Fruit fly (Drosophila melanogaster): ENCODE results near the gene X11Lbeta.

The X11Lbeta gene

dm6 chrX:10738835-10739371 is 111.4 kb downstream of the X11Lbeta start (continued):
- TF ChIP-seq tio (GFP tag; optimal IDR thresholded peaks at IDR 0.05) (no peak), nau (GFP tag; optimal IDR thresholded peaks at IDR 0.05) (no peak), CG6175 (GFP tag; IDR thresholded peaks at IDR 0.05) (no peak), gcm (GFP tag; optimal IDR thresholded peaks at IDR 0.05) (no peak), pum (GFP tag; optimal IDR thresholded peaks at IDR 0.05) (no peak), CG15479 (GFP tag; optimal IDR thresholded peaks at IDR 0.05) (no peak), CG7357 (GFP tag; IDR thresholded peaks at IDR 0.05) (no peak), CG10209 (GFP tag; optimal IDR thresholded peaks at IDR 0.05) (peak; percentile 64), exex (tag; optimal IDR thresholded peaks at IDR 0.05) (no peak), chinmo (GFP tag; IDR thresholded peaks at IDR 0.05; ENCODE audit: partially characterized antibody) (peak; percentile 79; the same call in 2 of the 4 replicates), Stat92E (GFP tag; optimal IDR thresholded peaks at IDR 0.05) (no peak), Deaf1 (tag; optimal IDR thresholded peaks at IDR 0.05) (peak; percentile 15), HLH4C (GFP tag; IDR thresholded peaks at IDR 0.05; ENCODE audit: partially characterized antibody) (no peak), CG11560 (tag; IDR thresholded peaks at IDR 0.05) (no peak), Sin3A (optimal IDR thresholded peaks at IDR 0.05) (no peak), ham (GFP tag; IDR thresholded peaks at IDR 0.05) (no peak), phol (tag; optimal IDR thresholded peaks at IDR 0.05) (no peak), CG18262 (tag; optimal IDR thresholded peaks at IDR 0.05) (no peak), CG2875 (GFP tag; optimal IDR thresholded peaks at IDR 0.05) (peak; percentile 35), pfk (GFP tag; optimal IDR thresholded peaks at IDR 0.05) (no peak), insv (GFP tag; optimal IDR thresholded peaks at IDR 0.05) (no peak), CG14710 (tag; optimal IDR thresholded peaks at IDR 0.05) (no peak), crc (GFP tag; optimal IDR thresholded peaks at IDR 0.05) (no peak), jing (GFP tag; optimal IDR thresholded peaks at IDR 0.05) (no peak), nerfin-1 (tag; optimal IDR thresholded peaks at IDR 0.05) (no peak), CG15601 (tag; optimal IDR thresholded peaks at IDR 0.05) (no peak), kni (GFP tag; optimal IDR thresholded peaks at IDR 0.05) (peak; percentile 57), Trl (optimal IDR thresholded peaks at IDR 0.05) (peak; percentile 94 to 95), Trl (GFP tag; optimal IDR thresholded peaks at IDR 0.05) (peak; percentile 55), CG14667 (GFP tag; IDR thresholded peaks at IDR 0.05) (no peak), CG13424 (tag; optimal IDR thresholded peaks at IDR 0.05) (no peak), Max (GFP tag; optimal IDR thresholded peaks at IDR 0.05) (no peak), ftz-f1 (GFP tag; optimal IDR thresholded peaks at IDR 0.05) (no peak), gt (GFP tag; IDR thresholded peaks at IDR 0.05) (no peak), Sox100B (GFP tag; optimal IDR thresholded peaks at IDR 0.05) (no peak), Bdp1 (GFP tag; optimal IDR thresholded peaks at IDR 0.05) (no peak), CG31365 (tag; optimal IDR thresholded peaks at IDR 0.05) (no peak), Hey (tag; optimal IDR thresholded peaks at IDR 0.05) (no peak), aop (GFP tag; IDR thresholded peaks at IDR 0.05) (no peak), sisA (GFP tag; IDR thresholded peaks at IDR 0.05) (no peak), nom (GFP tag; optimal IDR thresholded peaks at IDR 0.05) (peak; percentile 38), CG15073 (GFP tag; optimal IDR thresholded peaks at IDR 0.05) (no peak), dysf (GFP tag; IDR thresholded peaks at IDR 0.05) (no peak), CG10366 (GFP tag; IDR thresholded peaks at IDR 0.05) (no peak), CG5953 (GFP tag; IDR thresholded peaks at IDR 0.05) (no peak), zen (tag; optimal IDR thresholded peaks at IDR 0.05) (no peak), lbe (GFP tag; optimal IDR thresholded peaks at IDR 0.05) (peak; percentile 31), klu (GFP tag; IDR thresholded peaks at IDR 0.05) (no peak), Bteb2 (GFP tag; optimal IDR thresholded peaks at IDR 0.05) (no peak), Atf-2 (GFP tag; optimal IDR thresholded peaks at IDR 0.05) (no peak), CG13296 (GFP tag; optimal IDR thresholded peaks at IDR 0.05) (no peak)
